Worm (Caenorhabditis elegans) whole organism, L4/young adult: ENCODE results near the gene C27D8.3.

ENCODE experiments used
- W03F9.2 ChIP-seq: fragments of 150-350 bp; optimal IDR thresholded peaks from 2 replicates; lab custom pipeline; 2014; ENCODE audit warnings: missing biosample characterization, missing genetic modification characterization
- him-1 ChIP-seq: sonication (generic microtip); optimal IDR thresholded peaks from 2 replicates; lab custom pipeline; 2016; ENCODE audit warnings: missing genotype, missing genetic modification reagents, missing genetic modification characterization, missing compliant biosample characterization

DNA sequence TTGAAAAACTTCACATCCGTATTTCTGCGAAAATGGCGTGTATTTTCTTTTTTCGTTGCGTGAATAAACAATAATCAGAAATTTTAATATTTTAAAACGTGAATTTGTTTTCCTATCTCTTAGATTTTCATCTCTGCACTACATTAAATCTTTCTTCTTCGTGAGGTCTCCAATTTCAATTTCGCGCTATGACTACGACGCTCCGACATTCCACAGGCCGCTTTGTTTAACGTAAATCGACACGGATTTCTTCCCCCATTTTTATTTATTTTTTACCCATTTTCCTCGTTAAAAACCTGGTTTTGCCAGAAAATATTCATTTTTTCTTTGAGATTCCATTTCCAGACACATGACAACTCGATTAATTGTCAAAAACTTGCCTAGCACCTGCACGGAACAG lies 13.1 kb upstream of the C27D8.3 start, which contains the start of the genes T23F6.3 and rbd-1:
- TF ChIP-seq him-1 (tag; lab: Kevin White, UChicago), result no peak
- TF ChIP-seq W03F9.2 (tag; lab: Kevin White, UChicago), result peak; percentile 91
